Fruit fly (Drosophila melanogaster) S2 (cell line): ENCODE data around the gene nrv3.

Experiments
- CG8478 ChIP-seq: fragments of >200 bp; optimal IDR thresholded peaks from 2 replicates; lab custom pipeline; 2018
- CTCF ChIP-seq, 2 experiments: fragments of >200 bp; optimal IDR thresholded peaks; 2 replicates each; lab custom pipeline; 2018

DNA sequence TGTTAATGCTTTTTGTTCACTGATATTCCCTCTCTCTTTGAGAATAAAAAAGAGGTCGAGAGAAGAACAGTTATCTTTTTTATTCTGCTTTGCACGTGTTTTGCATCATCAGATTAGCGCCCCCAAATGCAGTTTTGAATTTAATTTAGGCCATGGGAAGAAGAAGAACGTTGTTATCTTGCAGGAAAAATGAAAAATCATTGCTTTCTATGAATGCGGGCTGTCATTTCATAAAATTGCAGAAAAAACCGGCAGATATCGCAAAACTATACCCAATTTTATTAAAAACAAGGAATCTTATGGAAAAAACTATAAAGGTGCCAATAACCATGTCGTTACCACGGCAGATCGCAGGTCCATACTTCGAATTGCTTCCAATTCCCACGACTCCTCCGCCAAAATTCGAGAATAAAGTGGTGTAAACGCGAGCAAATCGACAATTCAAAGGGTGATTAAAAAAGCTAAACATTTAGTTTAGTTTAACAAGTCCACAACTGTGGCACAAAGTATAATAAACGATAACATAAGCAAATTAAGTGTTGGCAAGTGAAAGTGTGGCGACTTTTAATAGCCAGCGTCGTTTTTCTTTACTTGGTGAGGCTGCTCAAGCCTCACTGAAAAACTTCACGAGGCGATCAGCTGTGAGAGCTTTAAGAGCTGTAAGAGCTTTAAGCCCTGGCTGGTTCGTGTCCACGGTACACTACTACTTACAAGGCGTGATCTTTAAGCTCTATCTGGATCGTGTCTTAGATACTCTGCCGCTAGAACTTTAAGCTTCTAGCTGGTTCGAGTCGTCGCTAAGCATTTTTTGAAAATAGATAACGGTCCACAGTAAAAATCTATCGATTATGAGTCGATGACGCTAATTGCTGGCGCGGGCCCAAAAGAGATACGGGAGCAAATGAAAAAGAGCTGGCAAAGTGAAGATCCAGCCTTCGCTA is 17.2 kb downstream of the nrv3 start:
- TF ChIP-seq CTCF (optimal IDR thresholded peaks at IDR 0.05; lab: Kevin White, UChicago), result peak in 1 of 2 experiments; percentile 39
- no peak for TF ChIP-seq CG8478 (lab: Kevin White, UChicago)
